Fruit fly (Drosophila melanogaster): ENCODE data around the gene TkR86C.

- TF ChIP-seq psq (optimal IDR thresholded peaks at IDR 0.05) (no peak), ttk (optimal IDR thresholded peaks at IDR 0.05) (no peak), Myc (optimal IDR thresholded peaks at IDR 0.05) (no peak), insv (optimal IDR thresholded peaks at IDR 0.05) (no peak), Sin3A (optimal IDR thresholded peaks at IDR 0.05) (no peak)
These were observed 26.2 kb upstream of the TkR86C start, which contains the start of the genes CG45076, CG45078 and fau for dm6 chr3R:10777274-10777673.
